Worm (Caenorhabditis elegans): ENCODE measurements around the gene pacl-1.

ce11 chrV:16259684-16260083 is 15.6 kb downstream of the pacl-1 start, which contains the start of gene nhr-127:
- TF ChIP-seq pqm-1 (tag; optimal IDR thresholded peaks at IDR 0.05), result no peak
- no peak for TF ChIP-seq snpc-4 (tag; optimal IDR thresholded peaks at IDR 0.05)
- no peak for TF ChIP-seq egl-13 (tag; optimal IDR thresholded peaks at IDR 0.05)
- TF ChIP-seq ztf-11 (tag; optimal IDR thresholded peaks at IDR 0.05), result no peak
- no peak for TF ChIP-seq mep-1 (tag; optimal IDR thresholded peaks at IDR 0.05)
- no peak for TF ChIP-seq aly-2 (tag; optimal IDR thresholded peaks at IDR 0.05)
- TF ChIP-seq lin-15B (tag; optimal IDR thresholded peaks at IDR 0.05), result no peak
- no peak for TF ChIP-seq nhr-47 (tag; optimal IDR thresholded peaks at IDR 0.05)
- TF ChIP-seq hlh-17 (GFP tag; optimal IDR thresholded peaks at IDR 0.05; ENCODE audit: borderline replicate concordance), result no peak
- no peak for TF ChIP-seq efl-1 (optimal IDR thresholded peaks at IDR 0.05)
- no peak for TF ChIP-seq efl-1 (GFP tag; optimal IDR thresholded peaks at IDR 0.05 in 1 of 2)
